Worm (Caenorhabditis elegans) whole organism, dauer: Measurements from ENCODE around the gene F58F12.2.

ENCODE experiments used
- unc-62 ChIP-seq: sonication (generic microtip); optimal IDR thresholded peaks from 2 replicates; lab custom pipeline; 2017; ENCODE audit warnings: missing biosample characterization, missing genetic modification reagents, missing genetic modification characterization

Gene F58F12.2

ce11 chrII:6380866-6381265, 7.0 kb downstream of the F58F12.2 start, which contains the start of gene F58F12.12:
TSS of gene F58F12.12 (plus strand) at chrII:6381166.
- no peak for TF ChIP-seq unc-62 (GFP tag; lab: Kevin White, UChicago)

DNA sequence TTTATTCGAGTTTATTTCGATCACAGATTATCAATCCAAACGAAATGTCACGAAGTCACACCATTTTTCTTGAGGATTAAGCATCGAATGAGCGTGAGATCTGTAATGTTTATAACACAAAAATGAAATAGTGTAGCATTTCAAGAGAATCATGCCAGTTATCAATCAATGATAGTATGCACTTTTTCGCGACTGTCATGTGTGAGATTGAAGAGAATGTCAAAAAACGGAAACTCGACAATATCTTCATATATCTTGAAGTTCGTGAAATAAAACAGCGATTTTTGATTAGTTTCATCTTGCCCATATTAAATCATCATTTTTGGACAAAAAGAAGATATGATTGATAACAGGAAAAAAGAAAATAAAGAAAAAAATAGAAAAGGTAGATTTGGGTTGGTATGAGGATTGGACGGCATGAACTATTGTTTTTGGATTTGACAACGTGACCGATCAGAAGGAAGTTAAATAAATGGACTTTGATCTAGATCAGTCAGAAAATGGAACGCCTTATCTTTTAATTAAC, 8.7 kb downstream of the F58F12.2 start:
- no peak for TF ChIP-seq unc-62 (GFP tag; lab: Kevin White, UChicago)

- no peak for TF ChIP-seq unc-62 (GFP tag; lab: Kevin White, UChicago)
Observed at ce11 chrII:6377381-6377948, 10.4 kb downstream of the F58F12.2 start.

- no peak for TF ChIP-seq unc-62 (GFP tag; lab: Kevin White, UChicago)
Observed at ce11 chrII:6376693-6377092, 11.1 kb downstream of the F58F12.2 start.

DNA sequence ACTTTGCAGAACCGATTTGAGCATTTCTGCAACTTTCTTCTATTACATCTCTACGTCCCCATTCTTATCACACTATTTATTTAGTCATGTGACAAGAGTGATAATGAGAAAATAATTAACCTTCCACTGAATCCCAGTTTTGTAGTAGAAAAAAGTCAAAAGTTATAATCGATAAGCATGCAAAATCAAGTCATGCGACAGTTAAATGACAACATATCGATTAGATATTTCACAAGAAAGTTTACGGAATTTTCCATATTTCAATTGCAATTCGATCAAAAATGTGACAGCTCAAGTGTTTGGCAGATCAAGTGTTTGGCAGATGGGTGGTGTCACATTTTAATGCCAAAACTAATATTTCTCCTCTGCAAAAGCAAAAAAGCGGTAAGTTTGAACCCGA, 13.2 kb downstream of the F58F12.2 start:
- TF ChIP-seq unc-62 (GFP tag; lab: Kevin White, UChicago): no peak

DNA sequence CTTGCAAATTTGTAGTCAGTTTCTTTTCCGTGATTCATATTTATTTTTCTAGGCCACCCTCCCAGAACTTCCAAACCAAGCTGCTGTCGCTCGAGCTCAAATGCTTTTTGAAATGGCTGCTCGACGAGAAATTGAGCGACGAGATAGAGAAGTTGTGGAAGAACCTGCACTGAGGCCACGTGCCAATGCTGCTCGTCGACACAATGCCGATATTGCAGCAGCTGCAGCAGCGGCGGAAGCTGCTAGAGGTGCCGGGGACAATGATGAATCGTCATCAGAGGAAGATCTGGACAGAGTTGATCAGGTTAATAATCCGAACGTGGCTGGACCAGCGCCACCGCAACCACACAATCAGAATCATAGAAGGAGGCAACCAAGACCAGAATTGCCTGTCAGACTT, 14.5 kb downstream of the F58F12.2 start:
- no peak for TF ChIP-seq unc-62 (GFP tag; lab: Kevin White, UChicago)

DNA sequence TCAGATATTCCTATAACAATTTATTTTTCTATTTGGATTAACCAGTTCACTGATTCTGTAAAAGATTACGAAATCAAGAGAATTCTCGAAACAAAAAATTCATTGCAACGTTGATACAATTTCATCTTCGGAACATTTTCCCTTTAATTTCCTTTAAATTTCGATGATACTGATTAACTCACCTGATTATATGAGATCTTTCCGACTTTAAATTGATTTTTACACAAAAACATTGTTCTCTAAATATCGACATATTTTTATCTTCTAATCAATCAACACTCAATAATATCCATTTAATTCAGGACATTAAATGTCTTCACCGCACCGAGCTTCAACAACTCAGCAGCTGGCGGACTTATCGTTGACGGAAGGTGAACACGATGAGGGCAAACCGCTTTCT, 16.8 kb downstream of the F58F12.2 start, which contains the start of gene lin-23:
lin-23 (plus strand) TSS at position 301 of the 400 bp plus-strand sequence.
- no peak for TF ChIP-seq unc-62 (GFP tag; lab: Kevin White, UChicago)

DNA sequence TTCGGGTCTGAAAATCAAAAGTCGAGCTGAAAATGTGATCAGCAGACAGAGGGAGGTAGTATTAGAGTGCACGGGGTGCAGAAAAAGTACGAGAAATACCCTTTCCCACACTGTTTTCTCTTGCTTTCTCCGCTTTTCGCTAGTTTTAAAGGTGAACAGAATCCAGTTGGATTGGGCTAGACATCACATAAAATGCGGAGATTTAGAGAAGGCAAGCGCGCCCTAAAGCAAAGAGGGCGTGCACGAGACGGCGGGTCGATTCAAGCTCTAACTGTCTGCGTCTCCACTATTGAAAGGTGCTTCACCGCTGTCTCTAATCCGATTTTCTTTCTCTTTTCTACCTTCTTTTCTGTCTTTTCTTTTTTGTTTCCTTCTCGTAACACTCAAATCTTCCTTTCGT, 17.7 kb downstream of the F58F12.2 start:
- TF ChIP-seq unc-62 (GFP tag; lab: Kevin White, UChicago): no peak

DNA sequence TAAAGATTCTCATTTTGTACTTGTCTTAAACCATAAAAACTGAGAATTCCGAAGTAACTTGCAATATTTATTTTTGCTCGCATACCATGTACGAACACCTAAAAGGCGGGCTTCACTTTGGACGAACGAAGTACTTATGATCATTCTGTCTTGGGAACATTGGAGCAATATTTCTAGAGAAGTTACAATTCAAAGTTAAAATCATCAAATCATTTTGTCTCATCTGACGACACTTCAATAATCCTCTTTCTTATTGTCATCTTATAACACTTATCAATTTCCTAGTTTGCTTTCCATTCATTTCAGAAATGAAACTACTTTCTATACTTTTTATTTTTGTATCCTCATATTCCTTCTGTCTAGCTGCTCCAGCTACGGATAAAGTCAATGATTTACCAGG, 21.1 kb downstream of the F58F12.2 start, which contains the start of gene ctsa-4.1:
ctsa-4.1 (plus strand) TSS at position 301 of the 400 bp plus-strand sequence.
- TF ChIP-seq unc-62 (GFP tag; lab: Kevin White, UChicago): no peak

- no peak for TF ChIP-seq unc-62 (GFP tag; lab: Kevin White, UChicago)
Observed at ce11 chrII:6365237-6365815, 22.5 kb downstream of the F58F12.2 start, which contains the start of the genes ani-2 and clec-88. TSS of gene ani-2 (minus strand) at chrII:6365367. TSS of gene clec-88 (plus strand) at chrII:6365722.

ce11 chrII:6360822-6361221, 27.0 kb downstream of the F58F12.2 start, which contains the start of gene K10B2.4:
TSS of gene K10B2.4 (minus strand) at chrII:6360959.
- no peak for TF ChIP-seq unc-62 (GFP tag; lab: Kevin White, UChicago)

ce11 chrII:6358905-6359304, 28.9 kb downstream of the F58F12.2 start, which contains the start of gene C32D5.12:
TSS of gene C32D5.12 (minus strand) at chrII:6359005.
- TF ChIP-seq unc-62 (GFP tag; lab: Kevin White, UChicago): no peak

ce11 chrII:6358232-6358631, 29.6 kb downstream of the F58F12.2 start:
- TF ChIP-seq unc-62 (GFP tag; lab: Kevin White, UChicago): no peak

ce11 chrII:6355396-6356346, 32.2 kb downstream of the F58F12.2 start, which contains the start of gene C32D5.11:
TSS of gene C32D5.11 (minus strand) at chrII:6355446.
- TF ChIP-seq unc-62 (GFP tag; lab: Kevin White, UChicago): no peak

- no peak for TF ChIP-seq unc-62 (GFP tag; lab: Kevin White, UChicago)
Observed at ce11 chrII:6351887-6352286, 36.0 kb downstream of the F58F12.2 start, which contains the start of gene C32D5.10. TSS of gene C32D5.10 (minus strand) at chrII:6351987.
